Fruit fly (Drosophila melanogaster) whole organism, embryonic: ENCODE measurements around the gene Ppm1.

Source experiments
- CG10267 ChIP-seq: fragments of 200-800 bp; sonication (Bioruptor generic); optimal IDR thresholded peaks from 2 replicates; lab custom pipeline; 2018; ENCODE audit warnings: missing biosample characterization, mild to moderate bottlenecking, missing genetic modification characterization, moderate library complexity
- CG10431 ChIP-seq: fragments of 200-800 bp; sonication (Bioruptor generic); optimal IDR thresholded peaks from 3 replicates; lab custom pipeline; 2018; ENCODE audit warnings: missing biosample characterization, mild to moderate bottlenecking, missing genetic modification characterization
- CG14441 ChIP-seq: fragments of 200-800 bp; sonication (Bioruptor generic); IDR thresholded peaks from 2 replicates; pipeline ENCODE4 v1.3.6; 2022; ENCODE audit warnings: missing biosample characterization, missing genetic modification characterization
- CG14710 ChIP-seq: fragments of 200-800 bp; sonication (Bioruptor generic); optimal IDR thresholded peaks from 3 replicates; lab custom pipeline; 2019; ENCODE audit warnings: missing biosample characterization, mild to moderate bottlenecking, missing genetic modification characterization, moderate library complexity
- CG1529 ChIP-seq: fragments of 200-800 bp; sonication (Bioruptor generic); optimal IDR thresholded peaks from 3 replicates; lab custom pipeline; 2018; ENCODE audit warnings: missing biosample characterization, missing genetic modification characterization
- CG15696 ChIP-seq: fragments of 200-800 bp; sonication (Bioruptor generic); optimal IDR thresholded peaks from 2 replicates; lab custom pipeline; 2019; ENCODE audit warnings: missing biosample characterization, mild to moderate bottlenecking, missing genetic modification characterization, moderate library complexity
- CG17359 ChIP-seq: fragments of 200-800 bp; sonication (Bioruptor generic); optimal IDR thresholded peaks from 3 replicates; lab custom pipeline; 2018; ENCODE audit warnings: missing biosample characterization, mild to moderate bottlenecking, missing genetic modification characterization, moderate library complexity
- CG18262 ChIP-seq: fragments of 200-800 bp; optimal IDR thresholded peaks from 3 replicates; lab custom pipeline; 2019; ENCODE audit warnings: missing biosample characterization, mild to moderate bottlenecking, missing genetic modification characterization, moderate library complexity
- CG18476 ChIP-seq: fragments of 200-800 bp; sonication (Bioruptor generic); optimal IDR thresholded peaks from 2 replicates; lab custom pipeline; 2016; ENCODE audit warnings: missing biosample characterization, mild to moderate bottlenecking, missing genetic modification characterization
- CG33213 ChIP-seq: fragments of 200-800 bp; sonication (Bioruptor generic); optimal IDR thresholded peaks from 3 replicates; lab custom pipeline; 2016; ENCODE audit warnings: missing biosample characterization, missing genetic modification characterization
- CG4404 ChIP-seq: fragments of 200-800 bp; sonication (Bioruptor generic); IDR thresholded peaks from 2 replicates; pipeline ENCODE4 v1.3.6; 2022; ENCODE audit warnings: missing biosample characterization, missing genetic modification characterization
- CG4424 ChIP-seq: fragments of 200-800 bp; sonication (Bioruptor generic); optimal IDR thresholded peaks from 3 replicates; lab custom pipeline; 2016; ENCODE audit warnings: missing biosample characterization, missing genetic modification characterization
- CG4617 ChIP-seq: fragments of 200-800 bp; sonication (Bioruptor generic); optimal IDR thresholded peaks from 3 replicates; lab custom pipeline; 2016; ENCODE audit warnings: missing biosample characterization, missing genetic modification characterization, borderline replicate concordance
- CG4854 ChIP-seq: fragments of 200-800 bp; sonication (Bioruptor generic); optimal IDR thresholded peaks from 2 replicates; lab custom pipeline; 2016; ENCODE audit warnings: missing biosample characterization, missing genetic modification characterization, inconsistent platforms
- CG6683 ChIP-seq: fragments of 200-800 bp; sonication (Bioruptor generic); optimal IDR thresholded peaks from 2 replicates; lab custom pipeline; 2017; ENCODE audit warnings: missing biosample characterization, mild to moderate bottlenecking, missing genetic modification characterization, missing genetic modification reagents
- CG7357 ChIP-seq: fragments of 200-800 bp; sonication (Bioruptor generic); IDR thresholded peaks from 3 replicates; pipeline ENCODE4 v1.3.6; 2022; ENCODE audit warnings: missing biosample characterization, missing genetic modification characterization
- CG7745 ChIP-seq: fragments of 200-800 bp; sonication (Bioruptor generic); optimal IDR thresholded peaks from 2 replicates; lab custom pipeline; 2018; ENCODE audit warnings: missing biosample characterization, mild to moderate bottlenecking, missing genetic modification characterization, moderate library complexity
- CG9609 ChIP-seq: fragments of 200-800 bp; sonication (Bioruptor generic); optimal IDR thresholded peaks from 3 replicates; lab custom pipeline; 2016; ENCODE audit warnings: missing biosample characterization, missing genetic modification characterization
- CG9797 ChIP-seq: fragments of 200-800 bp; sonication (Bioruptor generic); optimal IDR thresholded peaks from 3 replicates; lab custom pipeline; 2018; ENCODE audit warnings: missing biosample characterization, mild to moderate bottlenecking, missing genetic modification characterization
- Deaf1 ChIP-seq: fragments of 200-800 bp; optimal IDR thresholded peaks from 3 replicates; lab custom pipeline; 2019; ENCODE audit warnings: missing biosample characterization, mild to moderate bottlenecking, missing genetic modification characterization, moderate library complexity
- Dek ChIP-seq: fragments of 200-800 bp; sonication (Bioruptor generic); optimal IDR thresholded peaks from 3 replicates; lab custom pipeline; 2019; ENCODE audit warnings: missing biosample characterization, mild to moderate bottlenecking, missing genetic modification characterization, moderate library complexity
- HLH4C ChIP-seq: fragments of 200-800 bp; sonication (Bioruptor generic); IDR thresholded peaks from 3 replicates; pipeline ENCODE4 v1.3.6; 2022; ENCODE audit warnings: missing biosample characterization, missing genetic modification characterization; ENCODE audit not compliant: partially characterized antibody
- HLH54F ChIP-seq: fragments of 200-800 bp; sonication (Bioruptor generic); optimal IDR thresholded peaks from 3 replicates; lab custom pipeline; 2016; ENCODE audit warnings: missing biosample characterization, missing genetic modification characterization
- Hr3 ChIP-seq: fragments of 200-800 bp; sonication (Bioruptor generic); optimal IDR thresholded peaks from 3 replicates; lab custom pipeline; 2016; ENCODE audit warnings: missing biosample characterization, missing genetic modification characterization
- Optix ChIP-seq: fragments of 200-800 bp; sonication (Bioruptor generic); IDR thresholded peaks from 3 replicates; pipeline ENCODE4 v1.3.6; 2022; ENCODE audit warnings: missing biosample characterization, missing genetic modification characterization
- Ptx1 ChIP-seq: fragments of 200-800 bp; sonication (Bioruptor generic); IDR thresholded peaks from 2 replicates; pipeline ENCODE4 v1.3.6; 2022; ENCODE audit warnings: missing biosample characterization, missing genetic modification characterization
- Rfx ChIP-seq: fragments of 200-800 bp; sonication (Bioruptor generic); IDR thresholded peaks from 2 replicates; pipeline ENCODE4 v1.3.6; 2022; ENCODE audit warnings: missing biosample characterization, missing genetic modification characterization
- Sox100B ChIP-seq: fragments of 200-800 bp; sonication (Bioruptor generic); optimal IDR thresholded peaks from 3 replicates; lab custom pipeline; 2018; ENCODE audit warnings: missing biosample characterization, mild to moderate bottlenecking, missing genetic modification characterization
- ab ChIP-seq: fragments of 200-800 bp; sonication (Bioruptor generic); optimal IDR thresholded peaks from 2 replicates; lab custom pipeline; 2016; ENCODE audit warnings: missing biosample characterization, missing genetic modification characterization
- bsh ChIP-seq, 2 experiments: fragments of 200-800 bp; sonication (Bioruptor generic); optimal IDR thresholded peaks; 2 replicates each; lab custom pipeline; 2017 to 2018; ENCODE audit warnings: mild to moderate bottlenecking in 2 of 2, missing biosample characterization in 2 of 2, missing genetic modification characterization in 2 of 2, moderate library complexity in 1 of 2
- chinmo ChIP-seq: fragments of 200-800 bp; sonication (Bioruptor generic); IDR thresholded peaks from 4 replicates; pipeline ENCODE4 v1.3.6; 2022; ENCODE audit warnings: missing biosample characterization, missing genetic modification characterization; ENCODE audit not compliant: partially characterized antibody
- chm ChIP-seq: fragments of 200-800 bp; sonication (Bioruptor generic); IDR thresholded peaks from 2 replicates; pipeline ENCODE4 v1.3.6; 2022; ENCODE audit warnings: missing biosample characterization, missing genetic modification characterization
- ems ChIP-seq: fragments of 200-800 bp; sonication (Bioruptor generic); optimal IDR thresholded peaks from 3 replicates; lab custom pipeline; 2016; ENCODE audit warnings: missing biosample characterization, missing genetic modification characterization
- eve ChIP-seq, 2 experiments: fragments of >200 bp; optimal IDR thresholded peaks; 2 replicates each; lab custom pipeline; 2017; ENCODE audit warnings: missing biosample characterization in 2 of 2, missing genetic modification characterization in 2 of 2
- gcm2 ChIP-seq: fragments of 200-800 bp; sonication (Bioruptor generic); optimal IDR thresholded peaks from 2 replicates; lab custom pipeline; 2016; ENCODE audit warnings: missing biosample characterization, missing genetic modification characterization
- h ChIP-seq: fragments of >200 bp; optimal IDR thresholded peaks from 2 replicates; lab custom pipeline; 2017
- insv ChIP-seq, 2 experiments: fragments of 200-800 bp; sonication (Bioruptor generic); optimal IDR thresholded peaks; 3 replicates each; lab custom pipeline; 2016 to 2018; ENCODE audit warnings: missing biosample characterization in 2 of 2, missing genetic modification characterization in 2 of 2
- inv ChIP-seq: fragments of 200-800 bp; sonication (Bioruptor generic); IDR thresholded peaks from 2 replicates; pipeline ENCODE4 v1.3.6; 2022; ENCODE audit warnings: missing biosample characterization, missing genetic modification characterization; ENCODE audit not compliant: partially characterized antibody
- jing ChIP-seq: fragments of 200-800 bp; sonication (Bioruptor generic); optimal IDR thresholded peaks from 2 replicates; lab custom pipeline; 2018; ENCODE audit warnings: missing biosample characterization, mild to moderate bottlenecking, missing genetic modification characterization
- lov ChIP-seq, 2 experiments: fragments of 200-800 bp in 1 of 2; fragments of >200 bp in 1 of 2; sonication (Bioruptor generic) in 1 of 2; IDR thresholded peaks in 1 of 2; optimal IDR thresholded peaks in 1 of 2; 2 replicates in 1 of 2; 3 replicates in 1 of 2; pipeline versions ENCODE4 v1.3.6 to Lab custom; 2017 to 2022; ENCODE audit warnings: missing biosample characterization in 1 of 2, missing genetic modification characterization in 1 of 2
- nerfin-1 ChIP-seq: fragments of 200-800 bp; sonication (Bioruptor generic); optimal IDR thresholded peaks from 3 replicates; lab custom pipeline; 2019; ENCODE audit warnings: missing biosample characterization, mild to moderate bottlenecking, missing genetic modification characterization, moderate library complexity
- oc ChIP-seq: fragments of 200-800 bp; sonication (Bioruptor generic); optimal IDR thresholded peaks from 2 replicates; lab custom pipeline; 2018; ENCODE audit warnings: missing biosample characterization, mild to moderate bottlenecking, missing genetic modification characterization, moderate library complexity
- odd ChIP-seq: fragments of 200-800 bp; sonication (Bioruptor generic); optimal IDR thresholded peaks from 2 replicates; lab custom pipeline; 2017; ENCODE audit warnings: missing biosample characterization, mild to moderate bottlenecking, missing genetic modification characterization
- org-1 ChIP-seq: fragments of 200-800 bp; sonication (Bioruptor generic); optimal IDR thresholded peaks from 2 replicates; lab custom pipeline; 2017; ENCODE audit warnings: missing biosample characterization, missing genetic modification characterization
- p53 ChIP-seq: fragments of 200-800 bp; sonication (Bioruptor generic); optimal IDR thresholded peaks from 2 replicates; lab custom pipeline; 2016; ENCODE audit warnings: missing biosample characterization, missing genetic modification characterization
- rib ChIP-seq: fragments of 200-800 bp; sonication (Bioruptor generic); IDR thresholded peaks from 2 replicates; pipeline ENCODE4 v1.3.6; 2022; ENCODE audit warnings: missing biosample characterization, missing genetic modification characterization
- sc ChIP-seq, 3 experiments: fragments of >200 bp in 2 of 3; fragments of 200-800 bp in 1 of 3; sonication (Bioruptor generic) in 1 of 3; optimal IDR thresholded peaks; 2 replicates in 2 of 3; 3 replicates in 1 of 3; lab custom pipeline; 2017; ENCODE audit warnings: mild to moderate bottlenecking in 1 of 3, missing biosample characterization in 1 of 3, missing genetic modification characterization in 1 of 3, missing genetic modification reagents in 1 of 3
- unpg ChIP-seq: fragments of 200-800 bp; sonication (Bioruptor generic); optimal IDR thresholded peaks from 3 replicates; lab custom pipeline; 2018; ENCODE audit warnings: missing biosample characterization, mild to moderate bottlenecking, missing genetic modification characterization, moderate library complexity
- yki ChIP-seq: fragments of >200 bp; optimal IDR thresholded peaks from 3 replicates; lab custom pipeline; 2018

Ppm1 gene

dm6 chr3L:545512-546161 is 35.5 kb upstream of the Ppm1 start (continued):
- TF ChIP-seq chinmo (GFP tag; lab: Robert Waterston, UW): no peak
- peak; percentile 24 for TF ChIP-seq CG18262 (tag; lab: Kevin White, UChicago)
- peak; percentile 49 for TF ChIP-seq CG6683 (GFP tag; lab: Kevin White, UChicago)
- 0 out of 3 replicates have a peak, but pooled peaks have one; percentile 10 for TF ChIP-seq Optix (GFP tag; lab: Robert Waterston, UW)
- TF ChIP-seq HLH4C (GFP tag; lab: Robert Waterston, UW): no peak
- TF ChIP-seq gcm2: no peak
- TF ChIP-seq lov (optimal IDR thresholded peaks at IDR 0.05; lab: Kevin White, UChicago): no peak
- no peak for TF ChIP-seq lov (GFP tag; IDR thresholded peaks at IDR 0.05; lab: Robert Waterston, UW)
- no peak for TF ChIP-seq inv (GFP tag; lab: Robert Waterston, UW)
- TF ChIP-seq CG9609 (GFP tag; lab: Kevin White, UChicago): peak; percentile 48
- peak; percentile 21 for TF ChIP-seq CG4424 (GFP tag; lab: Kevin White, UChicago)
- no peak for TF ChIP-seq yki (lab: Kevin White, UChicago)
- no peak for TF ChIP-seq CG9797 (GFP tag; lab: Kevin White, UChicago)
- TF ChIP-seq unpg (GFP tag; lab: Kevin White, UChicago): peak; percentile 58
- no peak for TF ChIP-seq chm (GFP tag; lab: Robert Waterston, UW)
- no peak for TF ChIP-seq ab
- TF ChIP-seq Rfx (GFP tag; lab: Robert Waterston, UW): peak; percentile 83
- peak; percentile 61 for TF ChIP-seq CG17359 (tag; lab: Kevin White, UChicago)
- peak; percentile 70 for TF ChIP-seq rib (GFP tag; lab: Robert Waterston, UW)
- no peak for TF ChIP-seq oc (tag; lab: Kevin White, UChicago)
- no peak for TF ChIP-seq sc (optimal IDR thresholded peaks at IDR 0.05; lab: Kevin White, UChicago)
- TF ChIP-seq sc (GFP tag; optimal IDR thresholded peaks at IDR 0.05; lab: Kevin White, UChicago): no peak
- TF ChIP-seq CG18476 (GFP tag; lab: Kevin White, UChicago): peak; percentile 18
- peak; percentile 12 for TF ChIP-seq Hr3 (GFP tag; lab: Kevin White, UChicago)
- no peak for TF ChIP-seq p53 (GFP tag; lab: Kevin White, UChicago)
- TF ChIP-seq Dek: peak; percentile 74
- TF ChIP-seq h (lab: Kevin White, UChicago): no peak
- TF ChIP-seq CG10431 (GFP tag; lab: Kevin White, UChicago): no peak
- peak; percentile 66 for TF ChIP-seq org-1
- TF ChIP-seq CG33213 (GFP tag; lab: Kevin White, UChicago): peak; percentile 51
- peak in 1 of 2 experiments; percentile 29 for TF ChIP-seq eve (GFP tag; optimal IDR thresholded peaks at IDR 0.05; lab: Kevin White, UChicago)
- TF ChIP-seq CG15696 (tag; lab: Kevin White, UChicago): peak; percentile 19
- peak; percentile 78 for TF ChIP-seq Ptx1 (GFP tag; lab: Robert Waterston, UW)
- TF ChIP-seq CG7745 (tag; lab: Kevin White, UChicago): no peak
- TF ChIP-seq HLH54F (GFP tag; lab: Kevin White, UChicago): peak; percentile 78
- 0 out of 3 replicates have a peak, but pooled peaks have one; percentile 38 for TF ChIP-seq CG7357
- no peak for TF ChIP-seq insv (GFP tag; optimal IDR thresholded peaks at IDR 0.05; lab: Kevin White, UChicago)
- peak; percentile 43 for TF ChIP-seq CG4854
- TF ChIP-seq CG14441 (GFP tag; lab: Robert Waterston, UW): peak; percentile 67; the same call in 1 of the 2 replicates
- TF ChIP-seq CG1529 (GFP tag; lab: Kevin White, UChicago): no peak
- no peak for TF ChIP-seq nerfin-1 (tag; lab: Kevin White, UChicago)
- no peak for TF ChIP-seq CG14710 (tag; lab: Kevin White, UChicago)
- TF ChIP-seq odd (GFP tag; lab: Kevin White, UChicago): peak; percentile 37
- peak; percentile 20 for TF ChIP-seq Sox100B
- TF ChIP-seq bsh (GFP tag; optimal IDR thresholded peaks at IDR 0.05; lab: Kevin White, UChicago): peak; percentile 19 to 68
- peak; percentile 55 for TF ChIP-seq Deaf1 (tag; lab: Kevin White, UChicago)
- TF ChIP-seq CG10267 (tag; lab: Kevin White, UChicago): peak; percentile 26
- no peak for TF ChIP-seq jing (GFP tag; lab: Kevin White, UChicago)
- peak; percentile 46; the same call in 1 of the 2 replicates for TF ChIP-seq CG4404 (GFP tag; lab: Robert Waterston, UW)
- TF ChIP-seq ems (GFP tag; lab: Kevin White, UChicago): peak; percentile 70
- no peak for TF ChIP-seq CG4617 (GFP tag; lab: Kevin White, UChicago)
